Worm (Caenorhabditis elegans): ENCODE data around the gene imp-2.

The imp-2 gene

DNA sequence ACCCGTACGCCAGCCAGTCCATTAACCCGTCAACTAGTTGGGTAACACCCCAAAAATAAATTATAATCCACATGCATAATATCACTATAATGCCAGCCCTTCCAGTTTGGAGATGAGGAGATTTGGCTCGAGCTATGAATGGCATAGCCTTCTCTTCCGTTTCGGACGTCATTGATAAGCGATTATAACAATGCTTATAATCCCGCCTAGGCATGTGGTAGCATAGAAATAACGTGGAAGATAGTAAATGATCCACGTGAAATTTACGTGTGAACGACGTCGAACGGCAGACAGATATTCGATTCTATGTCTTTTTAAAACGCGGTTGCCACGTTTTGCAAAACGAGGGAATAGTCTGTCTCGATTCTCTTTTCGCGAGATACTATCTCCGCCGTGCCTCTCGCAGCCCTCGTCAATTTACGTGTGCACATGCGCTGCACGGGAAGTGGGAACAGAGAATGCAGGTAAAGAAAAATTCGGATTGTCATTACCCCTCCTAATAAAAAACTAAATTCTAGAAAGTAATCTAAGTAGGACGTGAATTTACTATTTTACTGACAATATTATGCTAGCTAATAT is 30.2 kb upstream of the imp-2 start:
- TF ChIP-seq flt-1 (GFP tag; IDR thresholded peaks at IDR 0.05) (0 out of 2 replicates have a peak, but pooled peaks have one; percentile 7), cog-1 (tag; optimal IDR thresholded peaks at IDR 0.05) (no peak), klf-2 (GFP tag; conservative IDR thresholded peaks at IDR 0.05) (no peak), ztf-23 (GFP tag; IDR thresholded peaks at IDR 0.05) (no peak)

- no peak for TF ChIP-seq T22C8.4 (GFP tag; IDR thresholded peaks at IDR 0.05)
- no peak for TF ChIP-seq med-1 (GFP tag; optimal IDR thresholded peaks at IDR 0.05; ENCODE audit: insufficient read depth)
- TF ChIP-seq ztf-29 (GFP tag; IDR thresholded peaks at IDR 0.05) = no peak
These were observed 28.3 kb upstream of the imp-2 start, which contains the start of gene pigq-1 for ce11 chrIV:11146962-11147470. pigq-1 (minus strand) TSS chrIV:11147247.

- TF ChIP-seq tab-1 (GFP tag; IDR thresholded peaks at IDR 0.05) (no peak), ztf-29 (GFP tag; IDR thresholded peaks at IDR 0.05) (no peak), flt-1 (GFP tag; IDR thresholded peaks at IDR 0.05) (no peak), ztf-23 (GFP tag; IDR thresholded peaks at IDR 0.05) (no peak), T22C8.4 (GFP tag; IDR thresholded peaks at IDR 0.05) (no peak), cog-1 (tag; optimal IDR thresholded peaks at IDR 0.05) (no peak), med-1 (GFP tag; optimal IDR thresholded peaks at IDR 0.05; ENCODE audit: insufficient read depth) (no peak), klf-2 (GFP tag; conservative IDR thresholded peaks at IDR 0.05) (no peak), ref-1 (GFP tag; conservative IDR thresholded peaks at IDR 0.05) (no peak)
These were observed 27.8 kb upstream of the imp-2 start for ce11 chrIV:11146492-11146891.

- TF ChIP-seq flt-1 (GFP tag; IDR thresholded peaks at IDR 0.05) (no peak), med-1 (GFP tag; optimal IDR thresholded peaks at IDR 0.05; ENCODE audit: insufficient read depth) (no peak), ref-1 (GFP tag; conservative IDR thresholded peaks at IDR 0.05) (no peak), T22C8.4 (GFP tag; IDR thresholded peaks at IDR 0.05) (no peak), ztf-23 (GFP tag; IDR thresholded peaks at IDR 0.05) (no peak), ztf-29 (GFP tag; IDR thresholded peaks at IDR 0.05) (no peak), tab-1 (GFP tag; IDR thresholded peaks at IDR 0.05) (no peak), cog-1 (tag; optimal IDR thresholded peaks at IDR 0.05) (no peak), klf-2 (GFP tag; conservative IDR thresholded peaks at IDR 0.05) (no peak)
These were observed 27.2 kb upstream of the imp-2 start for ce11 chrIV:11145929-11146339.

ce11 chrIV:11143228-11143444 is 24.4 kb upstream of the imp-2 start, which contains the start of gene F01G4.4:
F01G4.4 (plus strand) TSS chrIV:11143345.
- no peak for TF ChIP-seq cog-1 (tag; optimal IDR thresholded peaks at IDR 0.05)
- TF ChIP-seq flt-1 (GFP tag; IDR thresholded peaks at IDR 0.05) = no peak
- TF ChIP-seq med-1 (GFP tag; optimal IDR thresholded peaks at IDR 0.05; ENCODE audit: insufficient read depth) = no peak
- TF ChIP-seq ref-1 (GFP tag; conservative IDR thresholded peaks at IDR 0.05) = no peak
- TF ChIP-seq klf-2 (GFP tag; conservative IDR thresholded peaks at IDR 0.05) = no peak
- TF ChIP-seq ztf-23 (GFP tag; IDR thresholded peaks at IDR 0.05) = no peak
- no peak for TF ChIP-seq tab-1 (GFP tag; IDR thresholded peaks at IDR 0.05)
- no peak for TF ChIP-seq T22C8.4 (GFP tag; IDR thresholded peaks at IDR 0.05)
- TF ChIP-seq ztf-29 (GFP tag; IDR thresholded peaks at IDR 0.05) = no peak

DNA sequence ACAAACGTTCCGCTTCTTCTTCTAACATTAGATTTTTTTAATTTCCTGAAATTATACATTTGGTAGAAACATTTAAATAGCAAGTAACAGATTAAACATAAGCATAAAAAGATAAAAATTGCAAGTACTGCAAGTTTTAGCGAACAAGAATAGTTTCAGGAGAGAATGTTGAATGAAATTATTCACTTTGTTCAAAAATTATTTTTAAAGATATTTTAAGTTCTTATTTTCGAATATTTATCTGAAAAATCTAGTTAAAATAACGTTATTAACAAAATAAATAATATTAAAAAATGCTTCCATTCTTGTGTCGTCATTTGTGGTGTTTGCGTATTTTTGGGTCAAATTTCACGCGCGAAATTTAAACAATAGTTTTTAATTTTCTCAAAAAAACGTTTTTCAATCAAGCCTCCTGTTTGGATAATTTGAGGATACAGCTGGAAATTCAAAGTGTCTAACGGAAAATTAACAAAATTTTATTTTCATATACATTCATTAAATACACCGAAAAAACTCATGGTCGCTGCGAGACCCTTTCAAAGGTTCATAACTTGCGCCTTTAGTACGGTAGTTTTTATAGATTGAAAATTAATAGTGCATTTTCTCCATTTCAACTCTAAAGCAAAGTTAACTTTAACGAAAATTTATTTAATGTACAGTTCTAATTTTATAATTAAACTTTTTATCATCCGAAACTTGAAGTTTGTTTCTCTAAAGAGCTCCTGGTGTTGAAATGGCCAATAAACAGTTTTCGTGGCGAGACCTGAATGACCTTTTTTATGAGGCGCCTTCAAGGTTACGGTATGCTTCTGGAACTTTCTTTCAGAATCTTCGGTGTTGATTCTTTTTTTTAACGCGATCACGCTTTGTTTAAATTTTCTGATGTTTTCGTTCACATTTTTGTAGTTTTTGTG is 23.9 kb upstream of the imp-2 start, which contains the start of gene skih-2:
Gene skih-2 (minus strand): TSS at position 51 of the 914 bp plus-strand sequence.
- no peak for TF ChIP-seq klf-2 (GFP tag; conservative IDR thresholded peaks at IDR 0.05)
- no peak for TF ChIP-seq cog-1 (tag; optimal IDR thresholded peaks at IDR 0.05)
- TF ChIP-seq ref-1 (GFP tag; conservative IDR thresholded peaks at IDR 0.05) = no peak
- TF ChIP-seq T22C8.4 (GFP tag; IDR thresholded peaks at IDR 0.05) = no peak
- no peak for TF ChIP-seq ztf-29 (GFP tag; IDR thresholded peaks at IDR 0.05)
- TF ChIP-seq flt-1 (GFP tag; IDR thresholded peaks at IDR 0.05) = no peak
- TF ChIP-seq ztf-23 (GFP tag; IDR thresholded peaks at IDR 0.05) = no peak
- TF ChIP-seq med-1 (GFP tag; optimal IDR thresholded peaks at IDR 0.05; ENCODE audit: insufficient read depth) = no peak
- no peak for TF ChIP-seq tab-1 (GFP tag; IDR thresholded peaks at IDR 0.05)

DNA sequence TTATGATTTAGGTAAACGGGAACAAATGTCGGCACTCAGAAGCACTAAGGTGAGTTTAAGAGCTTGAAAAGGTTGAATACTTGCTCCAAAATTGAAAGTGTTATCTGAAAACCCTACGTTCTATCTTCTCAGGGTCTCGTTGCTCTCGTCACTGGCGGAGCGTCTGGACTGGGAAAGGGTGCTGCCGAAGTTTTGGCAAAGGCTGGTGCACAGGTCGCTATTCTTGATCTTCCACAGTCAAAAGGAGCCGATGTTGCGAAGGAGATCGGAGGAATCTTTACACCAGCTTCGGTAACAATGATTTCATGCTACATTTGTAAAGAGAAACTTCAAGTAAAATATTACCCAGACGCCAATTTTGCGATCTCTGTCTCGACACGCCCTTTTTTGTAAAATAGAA is 12.6 kb upstream of the imp-2 start, which contains the start of gene ard-1:
Gene ard-1 (plus strand): TSS at position 12 of the 400 bp plus-strand sequence.
- TF ChIP-seq flt-1 (GFP tag; IDR thresholded peaks at IDR 0.05) = no peak
- TF ChIP-seq tab-1 (GFP tag; IDR thresholded peaks at IDR 0.05) = no peak
- no peak for TF ChIP-seq cog-1 (tag; optimal IDR thresholded peaks at IDR 0.05)
- TF ChIP-seq ztf-29 (GFP tag; IDR thresholded peaks at IDR 0.05) = no peak
- TF ChIP-seq T22C8.4 (GFP tag; IDR thresholded peaks at IDR 0.05) = no peak
- no peak for TF ChIP-seq klf-2 (GFP tag; conservative IDR thresholded peaks at IDR 0.05)
- TF ChIP-seq ref-1 (GFP tag; conservative IDR thresholded peaks at IDR 0.05) = no peak
- TF ChIP-seq med-1 (GFP tag; optimal IDR thresholded peaks at IDR 0.05; ENCODE audit: insufficient read depth) = no peak
- TF ChIP-seq ztf-23 (GFP tag; IDR thresholded peaks at IDR 0.05) = no peak

- TF ChIP-seq ref-1 (GFP tag; conservative IDR thresholded peaks at IDR 0.05) (no peak), ztf-23 (GFP tag; IDR thresholded peaks at IDR 0.05) (no peak)
These were observed 12.1 kb upstream of the imp-2 start for ce11 chrIV:11130774-11131173.

DNA sequence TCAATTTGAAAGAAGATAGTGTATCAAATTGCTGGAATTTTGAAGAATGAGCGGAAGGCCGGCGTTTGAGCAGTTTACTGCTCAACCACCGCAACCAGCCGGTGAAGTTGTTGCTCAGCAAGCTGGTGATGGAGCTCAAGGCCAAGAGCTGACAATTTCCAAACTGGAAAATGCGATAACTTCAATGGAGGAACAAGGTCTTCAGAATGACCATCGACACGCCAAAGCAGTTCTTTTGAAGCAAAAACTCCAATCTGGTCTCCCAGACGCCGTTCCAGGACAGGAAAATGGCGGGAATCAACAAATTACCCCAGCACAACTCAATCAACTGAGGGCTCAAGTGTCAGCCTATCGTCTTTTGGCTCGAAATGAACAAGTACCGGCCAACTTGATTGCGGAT is 7.3 kb upstream of the imp-2 start:
- TF ChIP-seq flt-1 (GFP tag; IDR thresholded peaks at IDR 0.05) = no peak
- TF ChIP-seq T22C8.4 (GFP tag; IDR thresholded peaks at IDR 0.05) = no peak
- no peak for TF ChIP-seq klf-2 (GFP tag; conservative IDR thresholded peaks at IDR 0.05)
- TF ChIP-seq med-1 (GFP tag; optimal IDR thresholded peaks at IDR 0.05; ENCODE audit: insufficient read depth) = no peak
- no peak for TF ChIP-seq tab-1 (GFP tag; IDR thresholded peaks at IDR 0.05)
- no peak for TF ChIP-seq ztf-29 (GFP tag; IDR thresholded peaks at IDR 0.05)
- no peak for TF ChIP-seq ztf-23 (GFP tag; IDR thresholded peaks at IDR 0.05)
- TF ChIP-seq cog-1 (tag; optimal IDR thresholded peaks at IDR 0.05) = no peak
- TF ChIP-seq ref-1 (GFP tag; conservative IDR thresholded peaks at IDR 0.05) = no peak

- TF ChIP-seq flt-1 (GFP tag; IDR thresholded peaks at IDR 0.05) (no peak), ztf-23 (GFP tag; IDR thresholded peaks at IDR 0.05) (no peak), T22C8.4 (GFP tag; IDR thresholded peaks at IDR 0.05) (no peak), tab-1 (GFP tag; IDR thresholded peaks at IDR 0.05) (no peak), ztf-29 (GFP tag; IDR thresholded peaks at IDR 0.05) (no peak), cog-1 (tag; optimal IDR thresholded peaks at IDR 0.05) (no peak), ref-1 (GFP tag; conservative IDR thresholded peaks at IDR 0.05) (no peak), med-1 (GFP tag; optimal IDR thresholded peaks at IDR 0.05; ENCODE audit: insufficient read depth) (no peak), klf-2 (GFP tag; conservative IDR thresholded peaks at IDR 0.05) (no peak)
These were observed 7.1 kb upstream of the imp-2 start, which contains the start of gene swsn-4 for ce11 chrIV:11126004-11126027. swsn-4 (plus strand) TSS chrIV:11126024.
